Fruit fly (Drosophila melanogaster): Measurements from ENCODE around the gene CG44004.

DNA sequence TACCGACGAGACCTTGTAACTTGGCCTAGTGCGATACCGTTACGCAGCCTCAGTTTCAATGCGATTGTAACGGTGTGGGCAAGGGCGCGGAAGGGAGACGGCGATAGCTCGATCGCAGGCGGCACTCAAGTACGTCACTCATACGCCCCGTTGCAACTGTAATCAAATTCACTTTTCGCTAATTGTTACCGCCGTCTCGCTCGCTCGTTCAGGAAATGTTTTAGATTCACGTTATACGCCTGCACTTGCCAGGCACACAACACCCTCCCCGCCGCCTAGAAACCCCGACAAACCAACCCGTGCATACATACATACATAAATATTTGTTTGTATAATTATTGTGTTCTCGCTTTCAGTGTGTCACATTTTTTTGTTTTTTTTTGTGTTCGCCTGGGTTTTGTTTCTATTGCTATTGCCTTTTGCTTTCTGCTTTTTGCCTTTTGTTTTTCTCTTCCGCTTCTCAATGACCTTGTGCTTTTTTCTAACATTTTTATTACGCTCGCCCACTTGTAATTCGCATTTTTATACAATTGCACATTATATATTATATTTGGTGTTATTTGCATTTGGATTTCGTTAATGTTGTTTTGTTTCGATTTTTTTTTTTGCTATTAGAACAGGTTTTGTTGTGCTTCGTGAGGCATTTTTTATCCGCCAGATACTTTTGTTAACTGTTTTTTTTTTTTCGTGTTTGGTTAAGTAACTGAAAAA is 29.2 kb downstream of the CG44004 start:
- TF ChIP-seq CG1620 (GFP tag; optimal IDR thresholded peaks at IDR 0.05): no peak
- no peak for TF ChIP-seq CG14711 (tag; optimal IDR thresholded peaks at IDR 0.05)
- TF ChIP-seq Crg-1 (GFP tag; optimal IDR thresholded peaks at IDR 0.05): no peak
- TF ChIP-seq CG7045 (GFP tag; optimal IDR thresholded peaks at IDR 0.05): peak; percentile 12
- TF ChIP-seq Clk (GFP tag; optimal IDR thresholded peaks at IDR 0.05): no peak
- peak; percentile 16 for TF ChIP-seq CG11617 (GFP tag; optimal IDR thresholded peaks at IDR 0.05)
- no peak for TF ChIP-seq CG7101 (tag; optimal IDR thresholded peaks at IDR 0.05)
- no peak for TF ChIP-seq bab1 (GFP tag; optimal IDR thresholded peaks at IDR 0.05)
- no peak for TF ChIP-seq cnc (optimal IDR thresholded peaks at IDR 0.05)
- TF ChIP-seq pad (GFP tag; optimal IDR thresholded peaks at IDR 0.05): no peak
- peak; percentile 8 for TF ChIP-seq tj (GFP tag; optimal IDR thresholded peaks at IDR 0.05)
- TF ChIP-seq Mnt (GFP tag; optimal IDR thresholded peaks at IDR 0.05): peak; percentile 34
- TF ChIP-seq kay (GFP tag; ENCODE audit: borderline replicate concordance): peak; percentile 98

All from whole organism, adult.